Worm (Caenorhabditis elegans) whole organism, L4 larva: Measurements from ENCODE around the gene ins-12.
A peak's percentile ranks its signal among the peaks of the same experiment; 100 is the strongest.

Experiments
- F49E8.2 ChIP-seq: sonication (generic microtip); optimal IDR thresholded peaks from 2 replicates; lab custom pipeline; 2016; ENCODE audit warnings: missing compliant biosample characterization, mild to moderate bottlenecking, missing genetic modification characterization, borderline replicate concordance
- Y105C5A.15 ChIP-seq: fragments of 200-800 bp; sonication (Bioruptor generic); IDR thresholded peaks from 2 replicates; pipeline ENCODE4 v1.3.6; 2022; ENCODE audit warnings: missing genetic modification characterization, missing compliant biosample characterization
- Y48G9A.11 ChIP-seq: fragments of 200-800 bp; sonication (Bioruptor generic); IDR thresholded peaks from 2 replicates; pipeline ENCODE4 v1.3.6; 2022; ENCODE audit warnings: missing genetic modification reagents, missing genetic modification characterization, missing compliant biosample characterization
- ZK546.5 ChIP-seq, 2 experiments: sonication (generic microtip); optimal IDR thresholded peaks; 2 replicates each; lab custom pipeline; 2017; ENCODE audit warnings: missing biosample characterization in 2 of 2, missing genetic modification characterization in 2 of 2
- ces-1 ChIP-seq: fragments of 150-350 bp; sonication (generic microtip); optimal IDR thresholded peaks from 4 replicates; lab custom pipeline; 2014; ENCODE audit warnings: missing biosample characterization, missing genetic modification reagents, missing genetic modification characterization
- cey-2 ChIP-seq: sonication (generic microtip); optimal IDR thresholded peaks from 3 replicates; lab custom pipeline; 2017; ENCODE audit warnings: missing genetic modification characterization, mild to moderate bottlenecking, missing compliant biosample characterization, antibody characterized with exemption, borderline replicate concordance; ENCODE audit not compliant: insufficient read depth
- daf-16 ChIP-seq, 3 experiments: sonication (generic microtip); optimal IDR thresholded peaks; 2 replicates each; lab custom pipeline; 2016 to 2017; ENCODE audit warnings: missing genetic modification characterization in 3 of 3, missing genetic modification reagents in 3 of 3, mild to moderate bottlenecking in 2 of 3, missing compliant biosample characterization in 2 of 3, missing biosample characterization in 1 of 3, moderate library complexity in 1 of 3
- daf-19 ChIP-seq: fragments of 200-800 bp; sonication (Bioruptor generic); conservative IDR thresholded peaks from 2 replicates; pipeline ENCODE4 v1.3.6; 2022; ENCODE audit warnings: missing genetic modification characterization, missing compliant biosample characterization
- dmd-6 ChIP-seq: fragments of 200-800 bp; sonication (Bioruptor generic); IDR thresholded peaks from 2 replicates; pipeline ENCODE4 v1.3.6; 2022; ENCODE audit warnings: missing genetic modification reagents, missing genetic modification characterization, missing compliant biosample characterization
- dmd-8 ChIP-seq: fragments of 200-800 bp; sonication (Bioruptor generic); IDR thresholded peaks from 2 replicates; pipeline ENCODE4 v1.3.6; 2022; ENCODE audit warnings: missing genetic modification characterization, missing compliant biosample characterization
- dve-1 ChIP-seq: sonication (generic microtip); optimal IDR thresholded peaks from 2 replicates; lab custom pipeline; 2017; ENCODE audit warnings: antibody characterized with exemption, mild to moderate bottlenecking, missing genetic modification characterization, missing compliant biosample characterization; ENCODE audit not compliant: insufficient read depth
- fos-1 ChIP-seq: fragments of 150-350 bp; optimal IDR thresholded peaks from 2 replicates; lab custom pipeline; 2014; ENCODE audit warnings: missing biosample characterization, missing genetic modification characterization
- gei-8 ChIP-seq: fragments of 200-800 bp; sonication (Bioruptor generic); optimal IDR thresholded peaks from 2 replicates; lab custom pipeline; 2018; ENCODE audit warnings: mild to moderate bottlenecking, missing genetic modification characterization, missing compliant biosample characterization
- hlh-11 ChIP-seq: fragments of 200-800 bp; sonication (Bioruptor generic); optimal IDR thresholded peaks from 2 replicates; lab custom pipeline; 2018; ENCODE audit warnings: mild to moderate bottlenecking, missing genetic modification characterization, missing compliant biosample characterization
- hlh-30 ChIP-seq: sonication (generic microtip); optimal IDR thresholded peaks from 2 replicates; lab custom pipeline; 2017; ENCODE audit warnings: antibody characterized with exemption, mild to moderate bottlenecking, missing genetic modification characterization, missing compliant biosample characterization; ENCODE audit not compliant: insufficient read depth
- lim-7 ChIP-seq: fragments of 200-800 bp; sonication (Bioruptor generic); IDR thresholded peaks from 2 replicates; pipeline ENCODE4 v1.3.6; 2022; ENCODE audit warnings: missing genetic modification characterization, missing compliant biosample characterization
- lin-1 ChIP-seq: fragments of 200-800 bp; sonication (Bioruptor generic); IDR thresholded peaks from 2 replicates; pipeline ENCODE4 v1.3.6; 2022; ENCODE audit warnings: missing genetic modification reagents, missing genetic modification characterization, missing compliant biosample characterization
- lin-29 ChIP-seq: fragments of 200-800 bp; sonication (Bioruptor generic); IDR thresholded peaks from 2 replicates; pipeline ENCODE4 v1.3.6; 2022; ENCODE audit warnings: missing genetic modification reagents, missing genetic modification characterization, missing compliant biosample characterization
- lin-39 ChIP-seq: fragments of 150-350 bp; optimal IDR thresholded peaks from 2 replicates; lab custom pipeline; 2014; ENCODE audit warnings: missing biosample characterization, missing genetic modification reagents, missing genetic modification characterization
- lir-3 ChIP-seq: sonication (generic microtip); optimal IDR thresholded peaks from 2 replicates; lab custom pipeline; 2016; ENCODE audit warnings: mild to moderate bottlenecking, missing genetic modification characterization, missing compliant biosample characterization
- madf-9 ChIP-seq: fragments of 200-800 bp; sonication (Bioruptor generic); conservative IDR thresholded peaks from 2 replicates; pipeline ENCODE4 v1.3.6; 2022; ENCODE audit warnings: missing genetic modification reagents, missing genetic modification characterization, missing compliant biosample characterization
- mdl-1 ChIP-seq, 2 experiments: fragments of 150-350 bp in 1 of 2; sonication (generic microtip) in 1 of 2; optimal IDR thresholded peaks; 2 replicates each; lab custom pipeline; 2014 to 2017; ENCODE audit warnings: missing biosample characterization in 2 of 2, missing genetic modification characterization in 2 of 2
- mep-1 ChIP-seq: fragments of 150-350 bp; sonication (generic microtip); optimal IDR thresholded peaks from 3 replicates; lab custom pipeline; 2014; ENCODE audit warnings: missing biosample characterization, missing genetic modification characterization
- nhr-10 ChIP-seq: fragments of 150-350 bp; optimal IDR thresholded peaks from 2 replicates; lab custom pipeline; 2014; ENCODE audit warnings: missing biosample characterization, missing genetic modification characterization
- nhr-102 ChIP-seq: sonication (generic microtip); optimal IDR thresholded peaks from 2 replicates; lab custom pipeline; 2016; ENCODE audit warnings: mild to moderate bottlenecking, missing genetic modification characterization, moderate library complexity, missing compliant biosample characterization
- nhr-111 ChIP-seq: fragments of 200-800 bp; sonication (Bioruptor generic); optimal IDR thresholded peaks from 2 replicates; lab custom pipeline; 2018; ENCODE audit warnings: mild to moderate bottlenecking, missing genetic modification characterization, missing compliant biosample characterization
- nhr-28 ChIP-seq: fragments of 150-350 bp; optimal IDR thresholded peaks from 2 replicates; lab custom pipeline; 2014; ENCODE audit warnings: missing biosample characterization, missing genetic modification characterization
- nhr-41 ChIP-seq: fragments of 200-800 bp; sonication (Bioruptor generic); IDR thresholded peaks from 2 replicates; pipeline ENCODE4 v1.3.6; 2022; ENCODE audit warnings: missing genetic modification reagents, missing genetic modification characterization, missing compliant biosample characterization
- nhr-42 ChIP-seq: fragments of 200-800 bp; sonication (Bioruptor generic); IDR thresholded peaks from 2 replicates; pipeline ENCODE4 v1.3.6; 2022; ENCODE audit warnings: missing genetic modification characterization, missing compliant biosample characterization
- nhr-76 ChIP-seq: fragments of 150-350 bp; optimal IDR thresholded peaks from 2 replicates; lab custom pipeline; 2014; ENCODE audit warnings: missing biosample characterization, missing genetic modification characterization
- nhr-77 ChIP-seq: fragments of 150-350 bp; optimal IDR thresholded peaks from 2 replicates; lab custom pipeline; 2014; ENCODE audit warnings: missing biosample characterization, missing genetic modification characterization
- pha-4 ChIP-seq, 2 experiments: fragments of 150-350 bp in 1 of 2; fragments of 200-800 bp in 1 of 2; sonication (Bioruptor generic) in 1 of 2; IDR thresholded peaks in 1 of 2; optimal IDR thresholded peaks in 1 of 2; 2 replicates each; pipeline versions ENCODE4 v1.3.6 to Lab custom; 2014 to 2022; ENCODE audit warnings: missing genetic modification characterization in 2 of 2, missing genetic modification reagents in 2 of 2, missing biosample characterization in 1 of 2, missing compliant biosample characterization in 1 of 2
- pqm-1 ChIP-seq: sonication (generic microtip); optimal IDR thresholded peaks from 2 replicates; lab custom pipeline; 2017; ENCODE audit warnings: missing biosample characterization, missing genetic modification characterization
- sdz-12 ChIP-seq: fragments of 200-800 bp; sonication (Bioruptor generic); optimal IDR thresholded peaks from 2 replicates; lab custom pipeline; 2018; ENCODE audit warnings: mild to moderate bottlenecking, missing genetic modification characterization, missing compliant biosample characterization
- tra-1 ChIP-seq: fragments of 200-800 bp; sonication (Bioruptor generic); IDR thresholded peaks from 2 replicates; pipeline ENCODE4 v1.3.6; 2022; ENCODE audit warnings: missing genetic modification reagents, missing genetic modification characterization, missing compliant biosample characterization
- unc-62 ChIP-seq, 3 experiments: fragments of 150-350 bp in 1 of 3; sonication (generic microtip); optimal IDR thresholded peaks in 2 of 3; peaks in 1 of 3; 1 replicate in 1 of 3; 2 replicates in 2 of 3; lab custom pipeline; 2014 to 2017; ENCODE audit warnings: missing biosample characterization in 3 of 3, missing genetic modification characterization in 3 of 3, missing genetic modification reagents in 3 of 3, missing genotype in 1 of 3
- zag-1 ChIP-seq: fragments of 150-350 bp; optimal IDR thresholded peaks from 2 replicates; lab custom pipeline; 2014; ENCODE audit warnings: missing biosample characterization, missing genetic modification characterization
- zip-11 ChIP-seq: fragments of 200-800 bp; sonication (Bioruptor generic); IDR thresholded peaks from 2 replicates; pipeline ENCODE4 v1.3.6; 2022; ENCODE audit warnings: missing genetic modification characterization, missing compliant biosample characterization
- ztf-11 ChIP-seq: fragments of 150-350 bp; optimal IDR thresholded peaks from 2 replicates; lab custom pipeline; 2014; ENCODE audit warnings: missing biosample characterization, missing genetic modification characterization
- ztf-7 ChIP-seq: fragments of 150-350 bp; optimal IDR thresholded peaks from 2 replicates; lab custom pipeline; 2014; ENCODE audit warnings: missing biosample characterization, missing genetic modification characterization

Gene ins-12

ce11 chrII:5554788-5555187 lies 371 bp downstream of the ins-12 start:
- TF ChIP-seq Y105C5A.15 (GFP tag; lab: Robert Waterston, UW) (no peak), dmd-6 (GFP tag; lab: Robert Waterston, UW) (peak; percentile 85), daf-16 (GFP tag; optimal IDR thresholded peaks at IDR 0.05; lab: Kevin White, UChicago) (no peak), daf-16 (tag; optimal IDR thresholded peaks at IDR 0.05; lab: Kevin White, UChicago) (peak; percentile 51), dve-1 (tag; lab: Kevin White, UChicago) (peak; percentile 19), gei-8 (GFP tag; lab: Kevin White, UChicago) (no peak)

ce11 chrII:5555522-5555921 lies 1.1 kb downstream of the ins-12 start:
- TF ChIP-seq F49E8.2 (tag; lab: Kevin White, UChicago) (no peak), nhr-76 (no peak), lin-39 (tag; lab: Kevin White, UChicago) (no peak), lim-7 (GFP tag; lab: Robert Waterston, UW) (no peak), dve-1 (tag; lab: Kevin White, UChicago) (peak; percentile 21), ZK546.5 (tag; optimal IDR thresholded peaks at IDR 0.05; lab: Kevin White, UChicago) (no peak), ztf-11 (tag; lab: Kevin White, UChicago) (no peak), lir-3 (no peak), ces-1 (GFP tag; lab: Kevin White, UChicago) (no peak), nhr-102 (tag; lab: Kevin White, UChicago) (peak; percentile 22), nhr-41 (GFP tag; lab: Robert Waterston, UW) (no peak), unc-62 (GFP tag; optimal IDR thresholded peaks at IDR 0.05 in 1 of 2; lab: Kevin White, UChicago) (peak in 1 of 2 experiments; percentile 2), unc-62 (tag; optimal IDR thresholded peaks at IDR 0.05; lab: Kevin White, UChicago) (no peak), dmd-8 (GFP tag; lab: Robert Waterston, UW) (no peak), daf-16 (GFP tag; optimal IDR thresholded peaks at IDR 0.05; lab: Kevin White, UChicago) (no peak), daf-16 (tag; optimal IDR thresholded peaks at IDR 0.05; lab: Kevin White, UChicago) (peak; percentile 47)

- TF ChIP-seq dve-1 (tag; lab: Kevin White, UChicago) (no peak), sdz-12 (GFP tag; lab: Kevin White, UChicago) (no peak), Y48G9A.11 (no peak), pha-4 (GFP tag; IDR thresholded peaks at IDR 0.05; lab: Robert Waterston, UW) (no peak), pha-4 (tag; optimal IDR thresholded peaks at IDR 0.05; lab: Kevin White, UChicago) (no peak), nhr-42 (no peak), mep-1 (tag; lab: Kevin White, UChicago) (no peak), hlh-30 (tag; lab: Kevin White, UChicago) (no peak), ztf-7 (tag; lab: Kevin White, UChicago) (no peak), fos-1 (tag; lab: Kevin White, UChicago) (no peak), zip-11 (GFP tag; lab: Robert Waterston, UW) (no peak), F49E8.2 (tag; lab: Kevin White, UChicago) (no peak)
Observed at ce11 chrII:5556431-5556830, 2.0 kb downstream of the ins-12 start, which contains the start of gene ins-11. Gene ins-11, plus strand, starts transcription at chrII:5556731.

- no peak for TF ChIP-seq cey-2 (tag; lab: Kevin White, UChicago)
- TF ChIP-seq nhr-10 (tag; lab: Kevin White, UChicago), result no peak
- no peak for TF ChIP-seq nhr-111 (GFP tag; lab: Kevin White, UChicago)
- no peak for TF ChIP-seq daf-19 (GFP tag; lab: Robert Waterston, UW)
- TF ChIP-seq pqm-1 (tag; lab: Kevin White, UChicago), result peak; percentile 73
- TF ChIP-seq tra-1 (GFP tag; lab: Robert Waterston, UW), result no peak
- TF ChIP-seq mep-1 (tag; lab: Kevin White, UChicago), result no peak
- peak; percentile 83 for TF ChIP-seq dve-1 (tag; lab: Kevin White, UChicago)
- no peak for TF ChIP-seq nhr-102 (tag; lab: Kevin White, UChicago)
- TF ChIP-seq madf-9 (GFP tag; lab: Robert Waterston, UW), result no peak
- no peak for TF ChIP-seq sdz-12 (GFP tag; lab: Kevin White, UChicago)
- peak; percentile 59 for TF ChIP-seq hlh-30 (tag; lab: Kevin White, UChicago)
- TF ChIP-seq nhr-76, result no peak
- peak; percentile 48 for TF ChIP-seq hlh-11
- no peak for TF ChIP-seq lin-29 (GFP tag; lab: Robert Waterston, UW)
- no peak for TF ChIP-seq zag-1 (tag; lab: Kevin White, UChicago)
- TF ChIP-seq mdl-1 (tag; optimal IDR thresholded peaks at IDR 0.05; lab: Kevin White, UChicago), result peak in 1 of 2 experiments; percentile 34
- TF ChIP-seq lin-1 (GFP tag; lab: Robert Waterston, UW), result 0 out of 2 replicates have a peak, but pooled peaks have one; percentile 25
- TF ChIP-seq nhr-77 (tag; lab: Kevin White, UChicago), result peak; percentile 60
- peak; percentile 6 for TF ChIP-seq nhr-28 (tag; lab: Kevin White, UChicago)
- TF ChIP-seq dmd-6 (GFP tag; lab: Robert Waterston, UW), result peak; percentile 67
- TF ChIP-seq Y48G9A.11, result no peak
- no peak for TF ChIP-seq fos-1 (tag; lab: Kevin White, UChicago)
- TF ChIP-seq daf-16 (GFP tag; optimal IDR thresholded peaks at IDR 0.05; lab: Kevin White, UChicago), result no peak
- peak; percentile 79 for TF ChIP-seq daf-16 (tag; optimal IDR thresholded peaks at IDR 0.05; lab: Kevin White, UChicago)
Observed at ce11 chrII:5557134-5557533, 2.7 kb downstream of the ins-12 start.
